Fruit fly (Drosophila melanogaster): ENCODE data around the gene Creld.

Creld gene

DNA sequence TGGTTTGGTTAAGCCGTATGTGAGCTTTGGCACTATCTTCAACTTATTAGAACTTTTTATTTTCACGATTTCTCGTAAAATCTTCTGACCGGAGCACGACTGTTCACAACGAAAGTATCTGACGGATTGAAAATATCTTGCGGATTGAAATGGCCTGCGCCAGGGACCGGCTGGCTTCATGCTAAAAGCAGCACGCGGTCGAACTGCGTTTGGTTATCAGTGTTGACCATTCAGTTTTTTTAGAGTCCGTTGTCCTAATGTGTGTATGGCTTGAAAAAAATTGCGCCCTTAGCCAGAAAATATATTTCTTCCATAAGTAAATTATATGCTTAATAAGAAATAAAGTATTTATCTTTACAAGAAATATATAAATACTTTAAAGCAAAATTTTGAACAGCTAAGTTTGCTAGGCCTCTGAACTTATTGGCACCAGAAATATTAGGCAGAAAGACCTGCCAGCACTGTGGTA, 14.9 kb upstream of the Creld start, which contains the start of gene net:
Gene net, minus strand, starts transcription at position 133 of the 469 bp plus-strand sequence.
- peak; percentile 56 for TF ChIP-seq Met (GFP tag; optimal IDR thresholded peaks at IDR 0.05)
- peak; percentile 32 for TF ChIP-seq Smox (GFP tag; optimal IDR thresholded peaks at IDR 0.05)
- peak; percentile 41 for TF ChIP-seq vri (GFP tag; optimal IDR thresholded peaks at IDR 0.05)
- TF ChIP-seq CG7368 (GFP tag; optimal IDR thresholded peaks at IDR 0.05), result no peak
- TF ChIP-seq CG6792 (GFP tag; optimal IDR thresholded peaks at IDR 0.05), result peak; percentile 36
- TF ChIP-seq salr (GFP tag; optimal IDR thresholded peaks at IDR 0.05), result peak in 1 of 2 experiments; percentile 15
- TF ChIP-seq lz (GFP tag; optimal IDR thresholded peaks at IDR 0.05), result peak; percentile 10
- peak; percentile 34 for TF ChIP-seq fkh (GFP tag; optimal IDR thresholded peaks at IDR 0.05)
- TF ChIP-seq CG1621 (tag; optimal IDR thresholded peaks at IDR 0.05), result peak; percentile 31
- TF ChIP-seq Eip78C (GFP tag), result peak; percentile 90
- TF ChIP-seq CG34406 (GFP tag; optimal IDR thresholded peaks at IDR 0.05), result peak; percentile 48
- TF ChIP-seq fd85E (GFP tag; optimal IDR thresholded peaks at IDR 0.05), result no peak
- peak; percentile 64 for TF ChIP-seq CG16779 (tag; optimal IDR thresholded peaks at IDR 0.05)
- peak; percentile 62 for TF ChIP-seq CG15336 (GFP tag; IDR thresholded peaks at IDR 0.05)
- TF ChIP-seq esn (GFP tag; optimal IDR thresholded peaks at IDR 0.05), result peak; percentile 54
- TF ChIP-seq CG11294 (GFP tag; IDR thresholded peaks at IDR 0.05), result no peak
- TF ChIP-seq CG6163 (GFP tag; IDR thresholded peaks at IDR 0.05), result no peak
- no peak for TF ChIP-seq eg (GFP tag; IDR thresholded peaks at IDR 0.05)
- peak; percentile 47 for TF ChIP-seq CG8632 (GFP tag; optimal IDR thresholded peaks at IDR 0.05)
- TF ChIP-seq topi (GFP tag; optimal IDR thresholded peaks at IDR 0.05), result peak; percentile 8
- TF ChIP-seq OdsH (GFP tag; optimal IDR thresholded peaks at IDR 0.05), result peak; percentile 59
- peak; percentile 59 for TF ChIP-seq CG6854 (GFP tag; optimal IDR thresholded peaks at IDR 0.05)
- TF ChIP-seq Hr4 (GFP tag; optimal IDR thresholded peaks at IDR 0.05), result peak; percentile 52
- TF ChIP-seq CG9139 (GFP tag; optimal IDR thresholded peaks at IDR 0.05), result peak; percentile 57
- TF ChIP-seq Gug (GFP tag; IDR thresholded peaks at IDR 0.05), result no peak
- TF ChIP-seq Sox14 (GFP tag; optimal IDR thresholded peaks at IDR 0.05), result peak; percentile 33
- TF ChIP-seq CG8319 (GFP tag; optimal IDR thresholded peaks at IDR 0.05), result no peak
- TF ChIP-seq CG6808 (GFP tag; optimal IDR thresholded peaks at IDR 0.05), result peak; percentile 71
- peak; percentile 42 for TF ChIP-seq Eip75B (GFP tag; optimal IDR thresholded peaks at IDR 0.05)
- peak; percentile 22 for TF ChIP-seq Lpt (GFP tag; optimal IDR thresholded peaks at IDR 0.05)
- TF ChIP-seq Ets21C (GFP tag; optimal IDR thresholded peaks at IDR 0.05), result no peak
- TF ChIP-seq CG10631 (GFP tag; optimal IDR thresholded peaks at IDR 0.05), result peak; percentile 46
- TF ChIP-seq net (GFP tag; optimal IDR thresholded peaks at IDR 0.05), result peak; percentile 86
- no peak for TF ChIP-seq Hr38 (GFP tag; optimal IDR thresholded peaks at IDR 0.05)
- peak; percentile 11 for TF ChIP-seq CG11762 (GFP tag; optimal IDR thresholded peaks at IDR 0.05; ENCODE audit: insufficient read depth)
- TF ChIP-seq Eip93F (GFP tag; optimal IDR thresholded peaks at IDR 0.05), result peak; percentile 53
- peak; percentile 72 for TF ChIP-seq CG6276 (GFP tag; optimal IDR thresholded peaks at IDR 0.05)
- TF ChIP-seq achi (GFP tag; optimal IDR thresholded peaks at IDR 0.05), result peak; percentile 66
- TF ChIP-seq CG3919 (GFP tag; optimal IDR thresholded peaks at IDR 0.05), result peak; percentile 48
- TF ChIP-seq dac (GFP tag; optimal IDR thresholded peaks at IDR 0.05), result peak; percentile 12
- peak; percentile 63 for TF ChIP-seq CG10669 (GFP tag; optimal IDR thresholded peaks at IDR 0.05)
- TF ChIP-seq Ets96B (tag; optimal IDR thresholded peaks at IDR 0.05), result peak; percentile 74
- TF ChIP-seq Sox15 (GFP tag; optimal IDR thresholded peaks at IDR 0.05), result peak; percentile 2
- peak; percentile 34 for TF ChIP-seq CG4318 (GFP tag; optimal IDR thresholded peaks at IDR 0.05)
- TF ChIP-seq svp (GFP tag), result peak; percentile 76
- TF ChIP-seq Hr39 (GFP tag; optimal IDR thresholded peaks at IDR 0.05), result no peak
- peak; percentile 13 for TF ChIP-seq fd59A (GFP tag; optimal IDR thresholded peaks at IDR 0.05)
- no peak for TF ChIP-seq CG32006 (GFP tag; optimal IDR thresholded peaks at IDR 0.05)
- peak; percentile 44 for TF ChIP-seq acj6 (GFP tag; optimal IDR thresholded peaks at IDR 0.05)
- no peak for TF ChIP-seq CG11902 (GFP tag; optimal IDR thresholded peaks at IDR 0.05)
- peak; percentile 62 for TF ChIP-seq Blimp-1 (GFP tag; optimal IDR thresholded peaks at IDR 0.05)
- TF ChIP-seq ss (GFP tag; optimal IDR thresholded peaks at IDR 0.05), result peak; percentile 52 to 75

All from whole organism, prepupa.